Worm (Caenorhabditis elegans): ENCODE measurements around the gene clic-1.

clic-1 gene

DNA sequence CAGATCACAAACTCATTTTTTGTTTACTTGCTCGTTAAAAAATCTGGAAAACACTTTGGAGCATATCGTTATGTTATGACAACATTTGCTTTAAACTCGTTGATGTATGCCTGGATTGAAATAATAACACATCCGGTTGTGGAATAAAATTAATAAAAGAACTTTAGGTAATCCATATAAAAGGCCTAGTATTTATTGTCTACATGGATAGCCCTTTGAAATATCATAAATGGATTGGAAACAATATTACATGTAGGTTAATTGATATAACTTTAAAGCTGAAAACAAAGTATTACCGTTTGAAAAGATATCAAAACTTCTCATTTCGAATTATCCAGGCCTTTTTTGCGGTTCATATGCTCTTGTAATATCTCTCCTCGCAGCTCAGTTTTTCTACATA lies 44.1 kb downstream of the clic-1 start:
- TF ChIP-seq lin-11 (tag; optimal IDR thresholded peaks at IDR 0.05) (no peak), lin-13 (GFP tag; optimal IDR thresholded peaks at IDR 0.05) (no peak), unc-62 (GFP tag; optimal IDR thresholded peaks at IDR 0.05) (no peak)

DNA sequence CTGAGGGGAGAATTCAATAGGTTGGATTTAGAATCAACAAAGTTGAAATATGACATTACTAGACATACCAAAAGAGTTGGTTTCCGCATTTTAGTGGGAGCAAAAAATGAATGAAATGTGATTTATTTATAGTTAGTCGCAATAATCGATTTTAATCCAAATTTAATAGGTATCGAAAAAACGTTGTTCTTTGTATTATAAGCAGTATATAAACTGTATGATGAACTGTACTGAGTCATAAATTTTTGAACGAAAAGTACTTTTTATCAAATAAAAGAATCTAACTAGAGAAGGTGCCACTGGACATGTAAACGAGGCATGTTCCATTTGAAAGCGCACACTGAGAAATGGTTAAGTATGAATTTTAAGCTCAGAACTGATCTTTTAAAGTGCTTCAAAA lies 44.8 kb downstream of the clic-1 start, which contains the start of gene C12D5.9:
TSS of gene C12D5.9 (minus strand) at position 101 of the 400 bp plus-strand sequence.
- TF ChIP-seq alr-1 (tag; optimal IDR thresholded peaks at IDR 0.05), result no peak
- TF ChIP-seq mab-5 (tag; optimal IDR thresholded peaks at IDR 0.05), result no peak
- TF ChIP-seq nhr-12 (tag; optimal IDR thresholded peaks at IDR 0.05), result no peak
- TF ChIP-seq sma-3 (GFP tag; optimal IDR thresholded peaks at IDR 0.05), result no peak
- TF ChIP-seq nhr-77 (tag; optimal IDR thresholded peaks at IDR 0.05), result no peak
- no peak for TF ChIP-seq lsy-2 (tag; optimal IDR thresholded peaks at IDR 0.05)
- TF ChIP-seq C34F6.9 (tag; optimal IDR thresholded peaks at IDR 0.05), result no peak
- TF ChIP-seq lin-39 (tag; optimal IDR thresholded peaks at IDR 0.05), result no peak
- no peak for TF ChIP-seq unc-55 (GFP tag; optimal IDR thresholded peaks at IDR 0.05)
- TF ChIP-seq lin-11 (tag; optimal IDR thresholded peaks at IDR 0.05), result no peak

DNA sequence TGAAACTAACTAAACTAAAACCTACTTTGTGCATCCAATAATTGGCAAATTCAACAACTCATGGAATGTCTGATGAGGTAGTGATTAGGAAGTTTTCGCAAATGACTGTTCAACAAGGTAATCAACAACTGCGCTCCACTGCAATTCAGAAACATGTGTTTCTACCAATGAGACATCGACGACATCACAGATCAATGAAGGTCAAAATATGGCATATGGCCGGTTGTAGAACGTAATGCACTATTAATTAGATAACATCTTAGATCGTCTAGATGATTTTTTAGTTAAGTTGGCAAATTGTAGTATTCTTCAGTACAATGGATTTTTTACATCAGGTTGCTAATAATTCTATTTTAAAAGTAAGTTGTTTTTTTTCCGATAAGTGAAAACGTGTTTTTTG lies 48.5 kb downstream of the clic-1 start, which contains the start of the genes nhr-94 and nhr-152:
TSS of gene nhr-94 (minus strand) at position 147 of the 400 bp plus-strand sequence.
TSS of gene nhr-152 (plus strand) at position 162 of the 400 bp plus-strand sequence.
- TF ChIP-seq sma-9 (GFP tag; optimal IDR thresholded peaks at IDR 0.05) (peak; percentile 82), sma-9 (tag; optimal IDR thresholded peaks at IDR 0.05) (no peak), nhr-11 (tag; optimal IDR thresholded peaks at IDR 0.05) (no peak), lin-13 (GFP tag; optimal IDR thresholded peaks at IDR 0.05) (no peak), nhr-25 (tag; optimal IDR thresholded peaks at IDR 0.05) (peak; percentile 77), snpc-4 (tag; optimal IDR thresholded peaks at IDR 0.05) (no peak), fos-1 (tag; optimal IDR thresholded peaks at IDR 0.05) (peak; percentile 6), lin-11 (tag; optimal IDR thresholded peaks at IDR 0.05) (no peak), nhr-12 (tag; optimal IDR thresholded peaks at IDR 0.05) (no peak), lsy-2 (tag; optimal IDR thresholded peaks at IDR 0.05) (no peak), skn-1 (tag; optimal IDR thresholded peaks at IDR 0.05) (no peak), aly-2 (tag; optimal IDR thresholded peaks at IDR 0.05) (no peak), ztf-1 (GFP tag; conservative IDR thresholded peaks at IDR 0.05) (no peak), nhr-77 (tag; optimal IDR thresholded peaks at IDR 0.05) (no peak), nhr-6 (tag; optimal IDR thresholded peaks at IDR 0.05) (no peak), elt-1 (tag; optimal IDR thresholded peaks at IDR 0.05) (peak; percentile 11), ceh-16 (tag; optimal IDR thresholded peaks at IDR 0.05) (no peak), C34F6.9 (tag; optimal IDR thresholded peaks at IDR 0.05) (no peak), elt-3 (tag; optimal IDR thresholded peaks at IDR 0.05) (no peak), F13H6.1 (tag; optimal IDR thresholded peaks at IDR 0.05) (no peak), R02D3.7 (tag; optimal IDR thresholded peaks at IDR 0.05) (no peak), ama-1 (optimal IDR thresholded peaks at IDR 0.05) (no peak), nhr-23 (tag; optimal IDR thresholded peaks at IDR 0.05) (no peak), ztf-4 (tag; optimal IDR thresholded peaks at IDR 0.05) (no peak), peb-1 (tag; optimal IDR thresholded peaks at IDR 0.05) (no peak), ztf-11 (tag; optimal IDR thresholded peaks at IDR 0.05) (no peak), gmeb-1 (tag; optimal IDR thresholded peaks at IDR 0.05) (no peak), nhr-21 (tag; optimal IDR thresholded peaks at IDR 0.05) (no peak)

DNA sequence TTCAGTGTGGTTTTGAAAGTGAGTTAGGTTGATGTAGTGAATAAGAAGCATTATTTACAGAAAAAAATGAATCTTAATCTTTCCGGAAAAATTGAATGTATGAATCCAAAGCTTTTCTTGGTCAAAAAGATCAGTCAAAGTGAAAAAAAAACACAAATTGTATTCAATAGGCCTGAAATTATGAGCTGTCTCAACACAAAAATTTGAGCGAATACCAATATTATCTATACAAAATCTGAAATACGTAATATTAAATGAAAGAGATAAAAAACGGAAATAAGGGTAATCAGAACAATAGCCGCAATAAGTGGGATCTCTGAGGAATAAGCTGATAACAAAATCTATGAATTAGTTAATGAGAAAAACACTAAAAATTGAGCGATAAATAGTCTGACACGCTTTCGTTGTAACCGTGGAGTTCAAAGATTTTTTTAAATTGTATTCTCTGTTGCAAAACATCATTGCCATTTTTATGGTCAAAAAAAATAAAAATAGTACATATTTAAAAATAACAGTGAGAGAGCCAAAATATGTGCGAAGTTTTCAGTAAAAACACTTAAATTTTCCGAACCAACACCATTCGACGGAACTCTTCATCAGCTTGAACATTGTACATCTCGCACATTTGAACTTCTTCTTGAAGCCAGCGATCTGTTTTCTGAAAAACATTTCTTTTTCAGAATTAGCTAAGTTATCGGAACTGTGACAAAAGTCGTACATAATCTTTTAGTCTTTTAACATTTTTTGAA lies 50.6 kb downstream of the clic-1 start, which contains the start of gene sre-11:
TSS of gene sre-11 (minus strand) at position 51 of the 749 bp plus-strand sequence.
- TF ChIP-seq mdl-1 (tag; optimal IDR thresholded peaks at IDR 0.05) (no peak), nhr-11 (tag; optimal IDR thresholded peaks at IDR 0.05) (no peak), nhr-21 (tag; optimal IDR thresholded peaks at IDR 0.05) (no peak), ZK546.5 (tag; optimal IDR thresholded peaks at IDR 0.05) (no peak), crh-2 (tag; optimal IDR thresholded peaks at IDR 0.05) (no peak), ztf-11 (tag; optimal IDR thresholded peaks at IDR 0.05) (no peak), lin-11 (tag; optimal IDR thresholded peaks at IDR 0.05) (no peak), elt-3 (tag; optimal IDR thresholded peaks at IDR 0.05) (no peak), fos-1 (tag; optimal IDR thresholded peaks at IDR 0.05) (no peak), mab-5 (tag; optimal IDR thresholded peaks at IDR 0.05) (no peak), nhr-12 (tag; optimal IDR thresholded peaks at IDR 0.05) (no peak), blmp-1 (tag; optimal IDR thresholded peaks at IDR 0.05; ENCODE audit: insufficient read depth) (no peak)
